Fruit fly (Drosophila melanogaster): ENCODE data around the gene Uch.
A peak's percentile ranks its signal among the peaks of the same experiment; 100 is the strongest.

The Uch gene

DNA sequence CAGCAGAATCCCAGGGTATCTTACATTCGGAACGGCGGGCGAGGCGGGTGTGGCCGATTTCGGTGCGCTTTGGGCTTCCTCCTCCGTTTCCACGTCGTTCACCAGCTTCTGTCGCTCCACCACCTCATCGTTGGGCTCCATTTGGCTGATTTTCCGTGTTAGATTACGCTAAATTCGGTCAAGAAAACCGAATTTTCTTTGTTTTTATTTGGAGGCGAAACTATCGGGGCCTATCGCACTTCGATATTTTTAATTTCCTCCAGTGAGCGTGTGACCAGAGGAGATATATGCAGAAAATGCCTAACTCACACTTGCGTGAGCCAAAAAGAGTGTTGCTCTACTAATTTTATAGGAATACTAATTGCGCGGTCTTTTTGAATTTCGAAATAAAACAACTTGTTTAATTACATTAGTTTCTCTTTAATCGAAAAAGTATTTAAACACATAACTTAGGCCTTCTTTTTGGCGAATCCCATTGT lies 21.8 kb downstream of the Uch start, which contains the start of gene CG10874 (continued):
- peak; percentile 29 for TF ChIP-seq gro (GFP tag; optimal IDR thresholded peaks at IDR 0.05)
- TF ChIP-seq CG12104 (GFP tag; optimal IDR thresholded peaks at IDR 0.05): no peak
- peak; percentile 17 for TF ChIP-seq CG30020 (tag; optimal IDR thresholded peaks at IDR 0.05)
- TF ChIP-seq nmo (GFP tag; optimal IDR thresholded peaks at IDR 0.05): peak; percentile 56
- peak; percentile 74 for TF ChIP-seq Med (GFP tag)
- TF ChIP-seq emc (GFP tag; optimal IDR thresholded peaks at IDR 0.05): no peak
- TF ChIP-seq CG17361 (GFP tag; IDR thresholded peaks at IDR 0.05): no peak
- no peak for TF ChIP-seq seq (GFP tag; IDR thresholded peaks at IDR 0.05)
- TF ChIP-seq bsh (GFP tag; optimal IDR thresholded peaks at IDR 0.05): no peak
- peak; percentile 56 for TF ChIP-seq stwl (tag; optimal IDR thresholded peaks at IDR 0.05)
- peak; percentile 58 for TF ChIP-seq Abd-B (GFP tag; optimal IDR thresholded peaks at IDR 0.05)
- no peak for TF ChIP-seq p53 (GFP tag; optimal IDR thresholded peaks at IDR 0.05)
- TF ChIP-seq Ada2b (GFP tag; IDR thresholded peaks at IDR 0.05): no peak
- peak; percentile 70 for TF ChIP-seq Sin3A (optimal IDR thresholded peaks at IDR 0.05)
- TF ChIP-seq CG15601 (tag; optimal IDR thresholded peaks at IDR 0.05): peak; percentile 8
- peak; percentile 34 for TF ChIP-seq slou (GFP tag; optimal IDR thresholded peaks at IDR 0.05)
- peak; percentile 23 for TF ChIP-seq CG8290 (GFP tag; optimal IDR thresholded peaks at IDR 0.05)
- TF ChIP-seq CG8290 (tag; optimal IDR thresholded peaks at IDR 0.05): peak in 1 of 2 experiments; percentile 62
- TF ChIP-seq dm (GFP tag; optimal IDR thresholded peaks at IDR 0.05): no peak
- no peak for TF ChIP-seq CG16863 (GFP tag; optimal IDR thresholded peaks at IDR 0.05)
- TF ChIP-seq Fer1 (GFP tag; optimal IDR thresholded peaks at IDR 0.05): peak; percentile 11
- TF ChIP-seq CG6765 (GFP tag; optimal IDR thresholded peaks at IDR 0.05): no peak
- no peak for TF ChIP-seq Jarid2 (GFP tag; optimal IDR thresholded peaks at IDR 0.05)
- TF ChIP-seq Nf-YC (tag; optimal IDR thresholded peaks at IDR 0.05): peak; percentile 40

DNA sequence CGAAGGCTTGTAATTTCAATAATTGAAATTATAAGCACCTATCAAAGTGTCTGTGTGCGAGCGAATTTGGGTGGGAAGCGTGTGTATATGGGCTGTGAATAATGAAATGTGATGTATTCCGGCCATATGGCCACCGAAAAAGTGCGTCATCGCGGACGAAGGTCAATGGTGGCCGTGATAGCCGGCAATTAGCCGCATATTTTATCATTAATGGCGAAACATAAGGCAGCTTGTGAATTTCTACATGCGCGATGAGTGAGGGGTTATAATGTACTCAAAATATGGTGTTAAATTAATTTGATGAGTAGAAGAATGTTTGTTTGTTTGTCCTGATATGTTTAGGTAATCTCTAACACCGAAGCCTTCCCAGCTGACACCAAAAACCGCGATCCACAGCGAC lies 22.6 kb downstream of the Uch start:
- TF ChIP-seq CG10543 (GFP tag; optimal IDR thresholded peaks at IDR 0.05) (peak; percentile 5), CG13624 (GFP tag; optimal IDR thresholded peaks at IDR 0.05) (no peak), abd-A (tag; optimal IDR thresholded peaks at IDR 0.05) (peak; percentile 52), sd (tag; optimal IDR thresholded peaks at IDR 0.05) (peak; percentile 63)

DNA sequence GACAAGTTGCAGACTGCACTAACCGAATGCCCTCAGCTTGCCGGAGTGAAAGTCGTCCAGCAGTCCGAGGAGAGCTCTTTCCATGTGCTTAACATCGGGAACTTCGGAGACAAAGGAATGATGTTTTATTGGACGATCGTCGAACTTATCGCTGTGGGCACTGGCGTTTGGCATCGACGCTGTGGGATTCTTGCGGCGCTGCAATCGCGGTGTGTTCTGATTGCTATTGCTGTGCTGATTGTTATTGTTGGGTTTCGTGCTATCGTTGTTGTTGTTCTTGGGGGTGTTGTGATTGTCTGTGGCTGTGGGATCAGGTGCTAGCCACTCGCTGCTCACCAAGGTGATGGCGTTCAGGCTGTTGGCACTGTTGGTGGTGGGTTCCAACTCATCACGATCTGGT lies 23.3 kb downstream of the Uch start:
- TF ChIP-seq Ets65A (GFP tag): no peak
- 0 out of 3 replicates have a peak, but pooled peaks have one; percentile 29 for TF ChIP-seq ci (GFP tag; IDR thresholded peaks at IDR 0.05)
- TF ChIP-seq Adf1 (GFP tag; IDR thresholded peaks at IDR 0.05): no peak

DNA sequence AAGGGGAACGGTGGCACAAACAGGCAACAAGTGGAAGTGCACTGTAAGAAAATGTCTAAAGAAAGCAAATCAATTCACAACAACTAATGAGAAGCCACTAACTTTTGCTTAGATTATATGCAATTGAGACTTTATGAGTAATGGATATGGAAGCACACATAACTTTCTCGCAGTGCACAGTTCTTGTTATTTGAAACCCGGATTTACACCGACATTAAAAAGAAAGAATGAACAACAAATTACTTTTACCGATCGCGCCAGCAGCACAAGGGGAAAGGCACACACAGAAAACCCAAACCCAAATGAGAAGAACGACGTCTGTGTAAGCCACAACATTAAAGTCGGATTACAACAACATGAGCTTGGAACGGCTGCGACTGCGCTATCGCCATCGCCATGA lies 24.9 kb downstream of the Uch start:
- TF ChIP-seq odd (GFP tag; optimal IDR thresholded peaks at IDR 0.05) (peak; percentile 37), gcm2 (GFP tag; optimal IDR thresholded peaks at IDR 0.05) (no peak), pb (GFP tag; optimal IDR thresholded peaks at IDR 0.05) (peak; percentile 22), CG11504 (tag; optimal IDR thresholded peaks at IDR 0.05) (peak; percentile 56), E2f1 (GFP tag; IDR thresholded peaks at IDR 0.05) (peak; percentile 46; the same call in 1 of the 2 replicates), row (GFP tag; IDR thresholded peaks at IDR 0.05) (peak; percentile 70), shn (GFP tag; optimal IDR thresholded peaks at IDR 0.05) (peak; percentile 52), bigmax (GFP tag; optimal IDR thresholded peaks at IDR 0.05) (no peak), Rx (GFP tag; IDR thresholded peaks at IDR 0.05) (peak; percentile 39; the same call in 1 of the 2 replicates), mirr (GFP tag; optimal IDR thresholded peaks at IDR 0.05) (no peak), B-H2 (GFP tag; optimal IDR thresholded peaks at IDR 0.05) (no peak), CG17802 (tag; optimal IDR thresholded peaks at IDR 0.05) (peak; percentile 58), Doc2 (GFP tag; IDR thresholded peaks at IDR 0.05) (no peak), mam (GFP tag; optimal IDR thresholded peaks at IDR 0.05) (no peak), CG18619 (GFP tag; optimal IDR thresholded peaks at IDR 0.05) (peak; percentile 47), CG10959 (GFP tag; IDR thresholded peaks at IDR 0.05) (peak; percentile 87), ci (GFP tag; IDR thresholded peaks at IDR 0.05) (peak; percentile 77), CG10366 (GFP tag; IDR thresholded peaks at IDR 0.05) (peak; percentile 37; the same call in 1 of the 2 replicates), lilli (GFP tag; optimal IDR thresholded peaks at IDR 0.05) (peak; percentile 56), Med (GFP tag) (peak; percentile 92)
